Worm (Caenorhabditis elegans) whole organism, L4/young adult: ENCODE data around the gene trul-1.
"Not testable (repeated sequence)": the region's sequence is repeated elsewhere in the genome, so short reads cannot be mapped to it uniquely, and the experiment has no call there.

Experiments
- W03F9.2 ChIP-seq: fragments of 150-350 bp; optimal IDR thresholded peaks from 2 replicates; lab custom pipeline; 2014; ENCODE audit warnings: missing biosample characterization, missing genetic modification characterization
- dao-5 ChIP-seq: sonication (generic microtip); optimal IDR thresholded peaks from 2 replicates; lab custom pipeline; 2016; ENCODE audit warnings: missing genotype, missing genetic modification characterization, moderate library complexity, missing compliant biosample characterization
- him-1 ChIP-seq: sonication (generic microtip); optimal IDR thresholded peaks from 2 replicates; lab custom pipeline; 2016; ENCODE audit warnings: missing genotype, missing genetic modification reagents, missing genetic modification characterization, missing compliant biosample characterization

Gene trul-1

ce11 chrII:282483-282882 is at the start of gene trul-1:
Gene trul-1, minus strand, starts transcription at chrII:282583.
- no peak for TF ChIP-seq W03F9.2 (tag; lab: Kevin White, UChicago)
- TF ChIP-seq him-1: no peak
- no peak for TF ChIP-seq dao-5 (tag; lab: Kevin White, UChicago)

- TF ChIP-seq him-1 (no peak), W03F9.2 (tag; lab: Kevin White, UChicago) (no peak), dao-5 (tag; lab: Kevin White, UChicago) (no peak)
These were observed 43.4 kb upstream of the trul-1 start, which contains the start of gene sgcb-1 for ce11 chrII:325639-326350. Gene sgcb-1, plus strand, starts transcription at chrII:326300.

ce11 chrII:323048-323776 is 40.8 kb upstream of the trul-1 start, which contains the start of gene K01A2.10:
Gene K01A2.10, minus strand, starts transcription at chrII:323098.
- TF ChIP-seq him-1 (no peak), dao-5 (tag; lab: Kevin White, UChicago) (no peak), W03F9.2 (tag; lab: Kevin White, UChicago) (no peak)

ce11 chrII:321183-321582 is 38.8 kb upstream of the trul-1 start:
- TF ChIP-seq dao-5 (tag; lab: Kevin White, UChicago) (no peak), him-1 (no peak), W03F9.2 (tag; lab: Kevin White, UChicago) (no peak)

ce11 chrII:320783-321182 is 38.4 kb upstream of the trul-1 start:
- TF ChIP-seq him-1 (no peak), W03F9.2 (tag; lab: Kevin White, UChicago) (no peak), dao-5 (tag; lab: Kevin White, UChicago) (no peak)

- TF ChIP-seq W03F9.2 (tag; lab: Kevin White, UChicago): no peak
- TF ChIP-seq him-1: no peak
- TF ChIP-seq dao-5 (tag; lab: Kevin White, UChicago): no peak
These were observed 37.1 kb upstream of the trul-1 start, which contains the start of gene far-7 for ce11 chrII:319459-319858. Gene far-7, plus strand, starts transcription at chrII:319789.

- no peak for TF ChIP-seq W03F9.2 (tag; lab: Kevin White, UChicago)
- TF ChIP-seq him-1: no peak
These were observed 31.2 kb upstream of the trul-1 start for ce11 chrII:313540-313939.

- TF ChIP-seq him-1; dao-5 (tag; lab: Kevin White, UChicago); W03F9.2 (tag; lab: Kevin White, UChicago): not testable (repeated sequence)
These were observed 29.7 kb upstream of the trul-1 start, which contains the start of gene mps-2 for ce11 chrII:312110-312509. Gene mps-2, minus strand, starts transcription at chrII:312210.

ce11 chrII:307154-307553 is 24.8 kb upstream of the trul-1 start, which contains the start of gene K01A2.4:
Gene K01A2.4, plus strand, starts transcription at chrII:307454.
- TF ChIP-seq him-1 (no peak), W03F9.2 (tag; lab: Kevin White, UChicago) (no peak), dao-5 (tag; lab: Kevin White, UChicago) (no peak)

- no peak for TF ChIP-seq him-1
- TF ChIP-seq W03F9.2 (tag; lab: Kevin White, UChicago): no peak
- no peak for TF ChIP-seq dao-5 (tag; lab: Kevin White, UChicago)
These were observed 23.3 kb upstream of the trul-1 start, which contains the start of gene col-69 for ce11 chrII:305645-306044. Gene col-69, minus strand, starts transcription at chrII:305745.

- TF ChIP-seq W03F9.2 (tag; lab: Kevin White, UChicago): no peak
- TF ChIP-seq dao-5 (tag; lab: Kevin White, UChicago): no peak
- no peak for TF ChIP-seq him-1
These were observed 21.7 kb upstream of the trul-1 start for ce11 chrII:303927-304711.

- TF ChIP-seq W03F9.2 (tag; lab: Kevin White, UChicago): no peak
These were observed 18.8 kb upstream of the trul-1 start, which contains the start of gene K01A2.5 for ce11 chrII:300977-301772. Gene K01A2.5, plus strand, starts transcription at chrII:301273.

ce11 chrII:299684-300083 is 17.3 kb upstream of the trul-1 start, which contains the start of gene K01A2.6:
Gene K01A2.6, plus strand, starts transcription at chrII:299984.
- no peak for TF ChIP-seq him-1
- TF ChIP-seq dao-5 (tag; lab: Kevin White, UChicago): no peak
- TF ChIP-seq W03F9.2 (tag; lab: Kevin White, UChicago): no peak
